Worm (Caenorhabditis elegans) whole organism, L4/young adult: Measurements from ENCODE around the gene cpn-2.
"Not testable (repeated sequence)": the region's sequence is repeated elsewhere in the genome, so short reads cannot be mapped to it uniquely, and the experiment has no call there.

Experiments
- W03F9.2 ChIP-seq: fragments of 150-350 bp; optimal IDR thresholded peaks from 2 replicates; lab custom pipeline; 2014; ENCODE audit warnings: missing biosample characterization, missing genetic modification characterization
- dao-5 ChIP-seq: sonication (generic microtip); optimal IDR thresholded peaks from 2 replicates; lab custom pipeline; 2016; ENCODE audit warnings: missing genotype, missing genetic modification characterization, moderate library complexity, missing compliant biosample characterization
- him-1 ChIP-seq: sonication (generic microtip); optimal IDR thresholded peaks from 2 replicates; lab custom pipeline; 2016; ENCODE audit warnings: missing genotype, missing genetic modification reagents, missing genetic modification characterization, missing compliant biosample characterization

The cpn-2 gene

ce11 chrII:337233-337832 lies at the start of gene cpn-2:
Gene cpn-2, plus strand, starts transcription at chrII:337782.
- no peak for TF ChIP-seq him-1 (tag; lab: Kevin White, UChicago)
- TF ChIP-seq W03F9.2: no peak
- no peak for TF ChIP-seq dao-5 (tag; lab: Kevin White, UChicago)

DNA sequence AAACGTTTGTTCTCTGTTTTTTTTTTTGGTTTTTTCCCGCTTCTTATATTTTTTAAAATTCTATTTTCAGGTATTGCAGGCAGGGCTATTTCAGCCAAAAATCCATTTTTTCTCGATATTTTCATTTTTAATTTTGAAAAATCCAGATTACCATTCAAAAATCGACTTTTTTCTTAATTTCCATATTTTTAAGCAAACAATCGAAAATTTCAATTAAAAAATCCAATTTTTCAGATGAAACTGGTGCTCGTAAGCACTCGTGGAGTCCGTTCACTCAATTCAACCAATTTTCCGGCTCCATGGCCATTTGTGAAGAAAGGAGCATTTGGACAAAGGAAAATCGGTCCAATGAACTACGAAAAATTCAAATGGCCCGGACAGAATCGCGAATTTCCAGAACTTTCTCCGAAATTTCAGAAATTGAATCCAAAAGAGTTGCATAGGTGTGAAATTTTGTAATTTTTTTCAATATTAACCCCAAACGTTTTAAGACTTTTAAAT lies 48.8 kb upstream of the cpn-2 start, which contains the start of gene mrpl-41:
mrpl-41 (plus strand) TSS at position 235 of the 501 bp plus-strand sequence.
- TF ChIP-seq him-1 (tag; lab: Kevin White, UChicago) (no peak), dao-5 (tag; lab: Kevin White, UChicago) (no peak), W03F9.2 (no peak)

- TF ChIP-seq dao-5 (tag; lab: Kevin White, UChicago) (no peak), W03F9.2 (no peak), him-1 (tag; lab: Kevin White, UChicago) (no peak)
These were observed 47.3 kb upstream of the cpn-2 start, which contains the start of gene djr-1.1 for ce11 chrII:290282-290681. Gene djr-1.1, plus strand, starts transcription at chrII:290582.

DNA sequence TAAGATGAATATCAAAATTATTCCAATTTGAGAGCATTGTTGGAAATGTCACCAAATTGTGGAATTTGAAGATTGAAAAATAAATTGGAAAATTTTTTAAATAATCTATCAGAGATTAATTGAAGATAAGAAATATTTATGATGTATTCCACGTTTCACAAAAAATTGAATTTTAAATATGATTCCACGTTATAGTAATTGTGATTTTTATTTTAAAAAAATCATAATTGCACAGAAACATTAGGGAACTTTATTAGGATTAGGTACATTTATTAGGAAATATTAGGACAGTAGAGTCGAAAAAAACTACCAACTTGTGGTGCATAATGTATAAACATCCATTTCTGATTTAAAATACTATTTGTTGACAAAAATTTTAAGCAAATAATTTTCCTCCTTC lies 43.0 kb upstream of the cpn-2 start, which contains the start of gene B0432.11:
B0432.11 (minus strand) TSS at position 101 of the 400 bp plus-strand sequence.
- no peak for TF ChIP-seq him-1 (tag; lab: Kevin White, UChicago)
- TF ChIP-seq W03F9.2: no peak
- no peak for TF ChIP-seq dao-5 (tag; lab: Kevin White, UChicago)

ce11 chrII:296911-297440 lies 40.6 kb upstream of the cpn-2 start, which contains the start of the genes clec-117 and B0432.1:
Gene clec-117, minus strand, starts transcription at chrII:297011.
Gene B0432.1, plus strand, starts transcription at chrII:297390.
- TF ChIP-seq dao-5 (tag; lab: Kevin White, UChicago) (no peak), W03F9.2 (no peak), him-1 (tag; lab: Kevin White, UChicago) (no peak)

- TF ChIP-seq him-1 (tag; lab: Kevin White, UChicago): no peak
- TF ChIP-seq W03F9.2: no peak
- no peak for TF ChIP-seq dao-5 (tag; lab: Kevin White, UChicago)
These were observed 37.9 kb upstream of the cpn-2 start, which contains the start of gene K01A2.6 for ce11 chrII:299684-300083. Gene K01A2.6, plus strand, starts transcription at chrII:299984.

DNA sequence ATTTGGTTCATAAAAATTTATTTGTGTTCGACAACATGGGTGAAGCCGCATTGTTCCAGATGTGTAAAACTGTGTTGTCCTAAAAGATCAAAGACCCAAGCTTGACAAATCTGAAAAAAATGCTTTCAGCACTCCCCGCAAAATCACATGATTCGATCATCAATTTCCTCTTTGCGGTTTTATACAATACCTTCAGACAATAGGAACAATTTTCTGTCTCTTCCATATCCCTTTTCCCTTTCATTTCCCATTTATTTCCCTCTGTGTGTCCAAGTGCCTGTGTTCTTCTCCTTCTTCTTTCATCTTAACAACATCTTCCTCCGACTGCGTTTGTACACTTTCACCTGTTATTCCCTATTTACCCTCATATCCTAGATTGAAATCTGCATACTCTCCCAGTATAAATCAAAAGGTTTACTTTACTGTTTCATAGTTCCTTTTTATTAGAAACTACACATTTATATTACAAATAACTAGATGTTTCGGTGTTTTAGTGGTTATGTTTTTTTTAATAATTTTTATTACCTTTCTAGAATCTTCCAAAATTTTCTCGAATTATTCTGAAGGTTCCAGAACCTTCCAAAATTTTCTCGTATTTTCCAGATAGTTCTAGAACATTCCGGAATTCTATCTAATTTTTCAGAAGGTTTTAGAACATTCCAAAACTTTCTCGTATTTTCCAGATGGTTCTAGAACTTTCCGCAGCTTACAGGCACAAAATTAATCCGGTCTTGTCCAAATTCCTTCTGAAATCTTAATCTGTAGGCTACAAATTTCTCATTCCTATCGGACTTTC lies 36.4 kb upstream of the cpn-2 start, which contains the start of gene K01A2.5:
K01A2.5 (plus strand) TSS at position 297 of the 796 bp plus-strand sequence.
- TF ChIP-seq dao-5 (tag; lab: Kevin White, UChicago) (no peak), him-1 (tag; lab: Kevin White, UChicago) (no peak)

ce11 chrII:303927-304711 lies 33.5 kb upstream of the cpn-2 start:
- no peak for TF ChIP-seq him-1 (tag; lab: Kevin White, UChicago)
- TF ChIP-seq W03F9.2: no peak
- no peak for TF ChIP-seq dao-5 (tag; lab: Kevin White, UChicago)

ce11 chrII:305645-306044 lies 31.9 kb upstream of the cpn-2 start, which contains the start of gene col-69:
Gene col-69, minus strand, starts transcription at chrII:305745.
- TF ChIP-seq dao-5 (tag; lab: Kevin White, UChicago): no peak
- TF ChIP-seq him-1 (tag; lab: Kevin White, UChicago): no peak
- no peak for TF ChIP-seq W03F9.2

DNA sequence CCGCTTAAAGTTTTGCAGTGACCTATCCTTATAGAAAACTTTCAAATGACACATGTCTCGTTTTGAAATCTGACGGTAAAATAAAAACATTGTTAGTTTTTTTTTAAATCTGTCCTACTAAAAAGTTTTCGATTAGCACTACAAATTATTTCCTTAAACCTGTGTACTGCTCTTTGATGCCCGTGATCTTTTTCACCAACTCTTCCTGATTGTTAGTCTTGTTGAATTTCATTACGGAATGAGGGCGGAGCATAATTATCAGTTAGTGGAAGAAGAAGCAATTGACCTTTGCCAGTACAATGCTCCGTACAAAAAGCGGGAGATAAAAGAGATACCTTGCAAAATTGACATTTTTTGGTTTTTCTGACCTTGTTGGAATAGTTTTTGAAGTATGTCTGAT lies 30.4 kb upstream of the cpn-2 start, which contains the start of gene K01A2.4:
K01A2.4 (plus strand) TSS at position 301 of the 400 bp plus-strand sequence.
- TF ChIP-seq dao-5 (tag; lab: Kevin White, UChicago) (no peak), W03F9.2 (no peak), him-1 (tag; lab: Kevin White, UChicago) (no peak)

DNA sequence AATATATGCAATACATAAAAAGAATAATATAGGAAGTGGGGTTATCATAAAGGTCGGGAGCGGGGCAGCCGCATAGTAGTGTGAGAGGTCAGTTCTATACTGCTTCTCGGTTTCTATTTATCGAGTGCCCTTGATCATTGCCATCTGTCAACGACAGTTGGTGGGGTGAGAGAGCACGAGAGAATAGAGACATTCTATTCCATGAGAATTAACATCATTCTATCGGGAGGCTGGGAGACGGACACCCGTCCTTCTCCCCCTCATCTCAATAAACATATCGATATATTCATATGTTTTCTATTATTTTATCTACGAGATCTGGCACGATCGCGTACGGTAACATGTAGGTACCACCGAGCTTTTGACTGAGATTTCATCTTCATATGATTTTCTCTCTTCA lies 25.5 kb upstream of the cpn-2 start, which contains the start of gene mps-2:
mps-2 (minus strand) TSS at position 101 of the 400 bp plus-strand sequence.
- not testable (repeated sequence) for TF ChIP-seq dao-5 (tag; lab: Kevin White, UChicago); him-1 (tag; lab: Kevin White, UChicago); W03F9.2

ce11 chrII:313540-313939 lies 24.0 kb upstream of the cpn-2 start:
- TF ChIP-seq W03F9.2 (no peak), him-1 (tag; lab: Kevin White, UChicago) (no peak), dao-5 (tag; lab: Kevin White, UChicago) (no peak)
